Worm (Caenorhabditis elegans) whole organism, late embryonic: ENCODE measurements around the gene tatn-1.

ENCODE experiments used
- C08G9.2 ChIP-seq: sonication (generic microtip); optimal IDR thresholded peaks from 2 replicates; lab custom pipeline; 2016; ENCODE audit warnings: mild to moderate bottlenecking, missing genetic modification characterization, moderate library complexity, missing compliant biosample characterization
- C38D4.7 ChIP-seq: fragments of 200-800 bp; sonication (Bioruptor generic); optimal IDR thresholded peaks from 2 replicates; lab custom pipeline; 2018; ENCODE audit warnings: mild to moderate bottlenecking, missing genetic modification characterization, moderate library complexity, missing compliant biosample characterization
- T23F11.4 ChIP-seq: fragments of 200-800 bp; sonication (Bioruptor generic); optimal IDR thresholded peaks from 2 replicates; lab custom pipeline; 2018; ENCODE audit warnings: mild to moderate bottlenecking, missing genetic modification characterization, missing compliant biosample characterization
- Y22D7AL.16 ChIP-seq: sonication (generic microtip); optimal IDR thresholded peaks from 2 replicates; lab custom pipeline; 2016; ENCODE audit warnings: missing genetic modification characterization, missing compliant biosample characterization
- ceh-14 ChIP-seq: sonication (generic microtip); optimal IDR thresholded peaks from 2 replicates; lab custom pipeline; 2016; ENCODE audit warnings: missing genotype, missing genetic modification characterization, missing compliant biosample characterization
- ceh-18 ChIP-seq: sonication (generic microtip); optimal IDR thresholded peaks from 2 replicates; lab custom pipeline; 2016; ENCODE audit warnings: missing genetic modification characterization, missing compliant biosample characterization
- ceh-19 ChIP-seq: fragments of 200-800 bp; sonication (Bioruptor generic); optimal IDR thresholded peaks from 2 replicates; lab custom pipeline; 2018; ENCODE audit warnings: mild to moderate bottlenecking, missing genetic modification characterization, missing compliant biosample characterization
- ceh-22 ChIP-seq: sonication (generic microtip); optimal IDR thresholded peaks from 2 replicates; lab custom pipeline; 2017; ENCODE audit warnings: missing biosample characterization, missing genetic modification characterization
- ceh-30 ChIP-seq: fragments of 150-350 bp; optimal IDR thresholded peaks from 2 replicates; lab custom pipeline; 2014; ENCODE audit warnings: missing biosample characterization, missing genetic modification characterization
- ceh-31 ChIP-seq: sonication (generic microtip); optimal IDR thresholded peaks from 2 replicates; lab custom pipeline; 2016; ENCODE audit warnings: missing genetic modification characterization, missing compliant biosample characterization
- ceh-6 ChIP-seq: fragments of 200-800 bp; sonication (Bioruptor generic); optimal IDR thresholded peaks from 2 replicates; lab custom pipeline; 2018; ENCODE audit warnings: mild to moderate bottlenecking, missing genetic modification characterization, missing compliant biosample characterization
- che-1 ChIP-seq: sonication (generic microtip); optimal IDR thresholded peaks from 2 replicates; lab custom pipeline; 2016; ENCODE audit warnings: mild to moderate bottlenecking, missing genetic modification characterization, missing compliant biosample characterization
- dmd-4 ChIP-seq: sonication (generic microtip); optimal IDR thresholded peaks from 2 replicates; lab custom pipeline; 2016; ENCODE audit warnings: borderline replicate concordance, missing genetic modification characterization, missing compliant biosample characterization
- ets-4 ChIP-seq: sonication (generic microtip); optimal IDR thresholded peaks from 2 replicates; lab custom pipeline; 2016; ENCODE audit warnings: missing genetic modification characterization, missing compliant biosample characterization
- eyg-1 ChIP-seq: sonication (generic microtip); optimal IDR thresholded peaks from 2 replicates; lab custom pipeline; 2016; ENCODE audit warnings: missing genotype, missing genetic modification characterization, missing compliant biosample characterization
- fkh-10 ChIP-seq: fragments of 150-350 bp; optimal IDR thresholded peaks from 2 replicates; lab custom pipeline; 2014; ENCODE audit warnings: missing biosample characterization, missing genetic modification reagents, missing genetic modification characterization
- fkh-6 ChIP-seq: sonication (generic microtip); optimal IDR thresholded peaks from 2 replicates; lab custom pipeline; 2016; ENCODE audit warnings: missing genetic modification characterization, missing compliant biosample characterization
- gmeb-2 ChIP-seq: sonication (generic microtip); optimal IDR thresholded peaks from 2 replicates; lab custom pipeline; 2016; ENCODE audit warnings: missing genetic modification characterization, inconsistent platforms, missing compliant biosample characterization
- hlh-15 ChIP-seq: sonication (generic microtip); optimal IDR thresholded peaks from 2 replicates; lab custom pipeline; 2016; ENCODE audit warnings: missing genetic modification characterization, missing compliant biosample characterization
- lim-6 ChIP-seq: sonication (generic microtip); optimal IDR thresholded peaks from 2 replicates; lab custom pipeline; 2016; ENCODE audit warnings: missing genetic modification characterization, missing compliant biosample characterization
- nfya-1 ChIP-seq: sonication (generic microtip); optimal IDR thresholded peaks from 2 replicates; lab custom pipeline; 2017; ENCODE audit warnings: missing genetic modification characterization, mild to moderate bottlenecking, missing compliant biosample characterization, antibody characterized with exemption, moderate library complexity
- nhr-232 ChIP-seq: sonication (generic microtip); optimal IDR thresholded peaks from 2 replicates; lab custom pipeline; 2016; ENCODE audit warnings: missing genetic modification characterization, missing compliant biosample characterization
- pag-3 ChIP-seq: sonication (generic microtip); optimal IDR thresholded peaks from 2 replicates; lab custom pipeline; 2016; ENCODE audit warnings: missing compliant biosample characterization, missing genetic modification characterization, borderline replicate concordance
- pax-1 ChIP-seq: fragments of 150-350 bp; optimal IDR thresholded peaks from 2 replicates; lab custom pipeline; 2014; ENCODE audit warnings: missing biosample characterization, missing genetic modification characterization
- pha-2 ChIP-seq: sonication (generic microtip); optimal IDR thresholded peaks from 2 replicates; lab custom pipeline; 2017; ENCODE audit warnings: mild to moderate bottlenecking, missing genetic modification characterization, missing compliant biosample characterization
- pha-4 ChIP-seq: fragments of 150-350 bp; optimal IDR thresholded peaks from 2 replicates; lab custom pipeline; 2018; ENCODE audit warnings: missing biosample characterization, missing genetic modification reagents, missing genetic modification characterization
- ref-2 ChIP-seq: sonication (generic microtip); optimal IDR thresholded peaks from 2 replicates; lab custom pipeline; 2016; ENCODE audit warnings: missing genetic modification characterization, missing compliant biosample characterization
- sox-2 ChIP-seq: fragments of 200-800 bp; sonication (Bioruptor generic); IDR thresholded peaks from 2 replicates; pipeline ENCODE4 v1.3.6; 2022; ENCODE audit warnings: missing genetic modification reagents, missing genetic modification characterization, missing compliant biosample characterization
- syd-9 ChIP-seq: sonication (generic microtip); optimal IDR thresholded peaks from 2 replicates; lab custom pipeline; 2016; ENCODE audit warnings: mild to moderate bottlenecking, missing genetic modification characterization, moderate library complexity, missing compliant biosample characterization
- tbx-2 ChIP-seq: sonication (generic microtip); optimal IDR thresholded peaks from 2 replicates; lab custom pipeline; 2016; ENCODE audit warnings: missing genetic modification characterization, missing compliant biosample characterization
- unc-3 ChIP-seq, 2 experiments: fragments of 200-800 bp in 1 of 2; sonication (Bioruptor generic) in 1 of 2; sonication (generic microtip) in 1 of 2; conservative IDR thresholded peaks in 1 of 2; optimal IDR thresholded peaks in 1 of 2; 2 replicates each; pipeline versions ENCODE4 v1.3.6 to Lab custom; 2016 to 2022; ENCODE audit warnings: missing compliant biosample characterization in 2 of 2, missing genetic modification characterization in 2 of 2, missing genetic modification reagents in 1 of 2
- unc-42 ChIP-seq: sonication (generic microtip); optimal IDR thresholded peaks from 2 replicates; lab custom pipeline; 2016; ENCODE audit warnings: missing genotype, missing genetic modification characterization, missing compliant biosample characterization
- unc-55 ChIP-seq: sonication (generic microtip); optimal IDR thresholded peaks from 2 replicates; lab custom pipeline; 2017; ENCODE audit warnings: missing biosample characterization, missing genetic modification reagents, missing genetic modification characterization
- zip-5 ChIP-seq: sonication (generic microtip); optimal IDR thresholded peaks from 2 replicates; lab custom pipeline; 2016; ENCODE audit warnings: missing genetic modification characterization, missing compliant biosample characterization

tatn-1 gene

ce11 chrX:14775222-14775621 is 15.6 kb upstream of the tatn-1 start:
- no peak for TF ChIP-seq sox-2
- TF ChIP-seq ref-2, result no peak
- no peak for TF ChIP-seq ets-4 (tag; lab: Kevin White, UChicago)
- TF ChIP-seq Y22D7AL.16, result no peak

- TF ChIP-seq ceh-18 (tag; lab: Kevin White, UChicago) (no peak), nhr-232 (tag; lab: Kevin White, UChicago) (no peak), ceh-14 (no peak), nfya-1 (tag; lab: Kevin White, UChicago) (peak; percentile 21), tbx-2 (tag; lab: Kevin White, UChicago) (no peak), C08G9.2 (tag; lab: Kevin White, UChicago) (no peak), unc-3 (GFP tag; conservative IDR thresholded peaks at IDR 0.05; lab: Robert Waterston, UW) (0 out of 2 replicates have a peak, but pooled peaks have one; percentile 48), unc-3 (tag; optimal IDR thresholded peaks at IDR 0.05; lab: Kevin White, UChicago) (no peak), pha-2 (tag; lab: Kevin White, UChicago) (no peak), ceh-6 (GFP tag; lab: Kevin White, UChicago) (no peak), syd-9 (no peak), zip-5 (tag; lab: Kevin White, UChicago) (no peak)
These were observed 14.5 kb upstream of the tatn-1 start for ce11 chrX:14776312-14776711.

- TF ChIP-seq pha-4 (no peak), fkh-10 (GFP tag; lab: Kevin White, UChicago) (no peak), dmd-4 (tag; lab: Kevin White, UChicago) (no peak), unc-42 (tag; lab: Kevin White, UChicago) (peak; percentile 78), gmeb-2 (no peak), ceh-6 (GFP tag; lab: Kevin White, UChicago) (no peak), eyg-1 (no peak), ceh-31 (tag; lab: Kevin White, UChicago) (peak; percentile 22), C38D4.7 (no peak)
These were observed 12.7 kb upstream of the tatn-1 start for ce11 chrX:14778112-14778511.

- TF ChIP-seq unc-55, result peak; percentile 48
- TF ChIP-seq ceh-30 (tag; lab: Kevin White, UChicago), result no peak
These were observed 10.6 kb upstream of the tatn-1 start for ce11 chrX:14780176-14780575.

- no peak for TF ChIP-seq ceh-30 (tag; lab: Kevin White, UChicago)
- TF ChIP-seq fkh-10 (GFP tag; lab: Kevin White, UChicago), result no peak
- TF ChIP-seq che-1 (tag; lab: Kevin White, UChicago), result no peak
- TF ChIP-seq ceh-18 (tag; lab: Kevin White, UChicago), result no peak
- TF ChIP-seq ceh-31 (tag; lab: Kevin White, UChicago), result no peak
- no peak for TF ChIP-seq pag-3
- no peak for TF ChIP-seq ceh-19
- no peak for TF ChIP-seq lim-6
- TF ChIP-seq ets-4 (tag; lab: Kevin White, UChicago), result no peak
- no peak for TF ChIP-seq T23F11.4 (GFP tag; lab: Kevin White, UChicago)
- TF ChIP-seq pax-1 (tag; lab: Kevin White, UChicago), result no peak
- no peak for TF ChIP-seq hlh-15 (tag; lab: Kevin White, UChicago)
- TF ChIP-seq unc-55, result no peak
- no peak for TF ChIP-seq fkh-6 (tag; lab: Kevin White, UChicago)
- no peak for TF ChIP-seq ceh-6 (GFP tag; lab: Kevin White, UChicago)
- no peak for TF ChIP-seq ceh-22 (tag; lab: Kevin White, UChicago)
These were observed 7.2 kb upstream of the tatn-1 start for ce11 chrX:14783434-14784142.
